Worm (Caenorhabditis elegans): ENCODE measurements around the gene Y39A3A.3.

Gene Y39A3A.3

DNA sequence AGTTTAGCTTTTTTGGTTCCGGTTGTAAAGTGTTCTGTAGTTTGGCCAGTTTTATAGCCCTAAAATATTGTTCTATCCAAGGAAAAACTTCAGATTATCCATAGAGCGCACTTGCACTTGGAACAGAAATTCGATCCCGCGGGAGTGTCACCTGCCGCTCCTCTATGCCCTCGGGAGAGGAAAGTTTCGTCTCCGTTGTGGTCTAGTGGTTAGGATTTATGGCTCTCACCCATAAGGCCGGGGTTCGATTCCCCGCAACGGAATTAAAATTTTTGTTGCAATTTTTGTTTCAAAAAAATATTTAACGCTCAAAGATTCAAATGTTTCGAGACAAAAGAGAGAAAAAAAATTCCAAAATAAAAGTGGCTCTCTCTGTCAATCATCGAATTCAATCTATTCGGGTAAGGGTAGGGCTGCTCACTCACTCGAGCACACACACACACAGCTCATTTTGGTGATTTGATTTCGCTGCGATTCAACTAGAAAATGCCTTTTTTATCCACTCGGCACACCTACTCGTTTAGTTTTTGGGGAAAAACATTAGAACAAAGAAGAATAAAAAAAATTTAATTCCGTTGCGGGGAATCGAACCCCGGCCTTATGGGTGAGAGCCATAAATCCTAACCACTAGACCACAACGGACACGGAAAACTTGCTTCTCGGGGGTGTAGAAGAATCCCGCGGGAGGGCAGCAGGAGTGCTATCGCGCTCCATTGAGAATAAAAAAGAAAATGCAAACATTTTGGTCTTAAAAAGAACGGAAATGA, 35.6 kb downstream of the Y39A3A.3 start (continued):
- TF ChIP-seq Y105C5A.15 (GFP tag; IDR thresholded peaks at IDR 0.05) (no peak), mep-1 (tag; optimal IDR thresholded peaks at IDR 0.05) (peak; percentile 24), fkh-10 (GFP tag; optimal IDR thresholded peaks at IDR 0.05) (peak; percentile 19), ztf-7 (tag; optimal IDR thresholded peaks at IDR 0.05) (no peak), zfp-3 (GFP tag; conservative IDR thresholded peaks at IDR 0.05) (no peak), zip-2 (tag; optimal IDR thresholded peaks at IDR 0.05) (no peak), nhr-41 (GFP tag; IDR thresholded peaks at IDR 0.05) (0 out of 2 replicates have a peak, but pooled peaks have one; percentile 14), zip-11 (GFP tag; IDR thresholded peaks at IDR 0.05) (no peak), nhr-6 (tag; optimal IDR thresholded peaks at IDR 0.05) (no peak), unc-39 (tag; optimal IDR thresholded peaks at IDR 0.05) (no peak), unc-130 (GFP tag; optimal IDR thresholded peaks at IDR 0.05) (no peak), T26A8.4 (GFP tag; IDR thresholded peaks at IDR 0.05) (peak; percentile 23), F44E2.7 (GFP tag; IDR thresholded peaks at IDR 0.05) (no peak), F26F4.8 (GFP tag; conservative IDR thresholded peaks at IDR 0.05) (peak; percentile 67), hif-1 (tag; optimal IDR thresholded peaks at IDR 0.05) (no peak), ama-1 (optimal IDR thresholded peaks at IDR 0.05) (no peak), mxl-2 (GFP tag; conservative IDR thresholded peaks at IDR 0.05) (no peak), zfp-2 (tag; optimal IDR thresholded peaks at IDR 0.05) (no peak), hmg-1.1 (GFP tag; IDR thresholded peaks at IDR 0.05) (peak; percentile 42), ceh-28 (tag; optimal IDR thresholded peaks at IDR 0.05) (no peak), mdl-1 (tag; optimal IDR thresholded peaks at IDR 0.05) (no peak), madf-5 (GFP tag; IDR thresholded peaks at IDR 0.05) (peak; percentile 80 to 81; a peak in 2 of 4 replicates), Y75B8A.6 (GFP tag; IDR thresholded peaks at IDR 0.05) (no peak), F10B5.3 (tag; optimal IDR thresholded peaks at IDR 0.05) (no peak), nhr-10 (tag; optimal IDR thresholded peaks at IDR 0.05) (no peak), dmd-9 (GFP tag; IDR thresholded peaks at IDR 0.05) (no peak), daf-8 (GFP tag; IDR thresholded peaks at IDR 0.05) (no peak), gei-8 (GFP tag; optimal IDR thresholded peaks at IDR 0.05) (no peak), lin-38 (GFP tag; IDR thresholded peaks at IDR 0.05) (peak; percentile 97), mxl-3 (GFP tag; optimal IDR thresholded peaks at IDR 0.05) (no peak), duxl-1 (tag; optimal IDR thresholded peaks at IDR 0.05; ENCODE audit: poor library complexity) (peak; percentile 57)

DNA sequence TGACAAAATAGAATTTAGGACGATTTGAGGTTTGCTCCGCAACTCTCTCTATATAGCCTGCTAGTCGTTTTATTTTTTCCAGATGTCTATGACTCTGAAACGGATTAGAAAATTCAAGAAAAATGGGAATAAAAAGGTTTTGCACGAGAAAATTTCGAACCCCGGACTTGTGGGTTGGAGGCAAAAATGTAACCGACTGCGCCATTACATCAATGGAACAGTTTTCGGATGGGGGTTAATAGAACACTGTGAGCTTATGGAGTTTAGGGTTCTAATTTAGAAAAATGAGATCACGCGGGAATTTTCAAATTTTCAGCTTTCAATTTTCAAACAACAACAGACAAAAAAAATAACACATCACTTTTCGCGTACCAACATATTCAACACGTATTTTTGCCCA, 36.4 kb downstream of the Y39A3A.3 start:
- peak; percentile 29; the same call in 1 of the 2 replicates for TF ChIP-seq zfp-3 (GFP tag; conservative IDR thresholded peaks at IDR 0.05)
- no peak for TF ChIP-seq skn-1 (tag; optimal IDR thresholded peaks at IDR 0.05)
- 0 out of 2 replicates have a peak, but pooled peaks have one; percentile 40 for TF ChIP-seq dmd-8 (GFP tag; IDR thresholded peaks at IDR 0.05)
- TF ChIP-seq vab-7 (GFP tag; IDR thresholded peaks at IDR 0.05) = 0 out of 2 replicates have a peak, but pooled peaks have one; percentile 15
- TF ChIP-seq dve-1 (tag; optimal IDR thresholded peaks at IDR 0.05; ENCODE audit: insufficient read depth) = no peak
- TF ChIP-seq lin-38 (GFP tag; IDR thresholded peaks at IDR 0.05) = peak; percentile 47
- no peak for TF ChIP-seq aly-2 (tag; optimal IDR thresholded peaks at IDR 0.05)
- peak; percentile 4 for TF ChIP-seq aha-1 (tag)
- no peak for TF ChIP-seq nhr-6 (tag; optimal IDR thresholded peaks at IDR 0.05)
- 0 out of 2 replicates have a peak, but pooled peaks have one; percentile 22 for TF ChIP-seq arid-1 (GFP tag; conservative IDR thresholded peaks at IDR 0.05)
- no peak for TF ChIP-seq madf-9 (GFP tag; conservative IDR thresholded peaks at IDR 0.05)
- TF ChIP-seq lim-7 (GFP tag; IDR thresholded peaks at IDR 0.05) = peak; percentile 74
